Fruit fly (Drosophila melanogaster): ENCODE data around the gene mtgo.

dm6 chr2L:16548418-16549108 lies 3.7 kb downstream of the mtgo start:
- TF ChIP-seq Hr96 (GFP tag; optimal IDR thresholded peaks at IDR 0.05) (no peak), ovo (GFP tag; optimal IDR thresholded peaks at IDR 0.05) (no peak), CG7101 (tag; optimal IDR thresholded peaks at IDR 0.05) (no peak)
